Worm (Caenorhabditis elegans) whole organism, L4 larva: ENCODE measurements around the gene txt-10.

Source experiments
- F10B5.3 ChIP-seq: sonication (generic microtip); optimal IDR thresholded peaks from 2 replicates; lab custom pipeline; 2016; ENCODE audit warnings: mild to moderate bottlenecking, missing genetic modification characterization, missing compliant biosample characterization
- F37D6.2 ChIP-seq: sonication (generic microtip); optimal IDR thresholded peaks from 2 replicates; lab custom pipeline; 2016; ENCODE audit warnings: mild to moderate bottlenecking, missing genetic modification characterization, missing compliant biosample characterization
- R02D3.7 ChIP-seq: fragments of 150-350 bp; sonication (generic microtip); optimal IDR thresholded peaks from 3 replicates; lab custom pipeline; 2014; ENCODE audit warnings: missing biosample characterization, missing genetic modification characterization
- T20F7.1 ChIP-seq: fragments of 200-800 bp; sonication (Bioruptor generic); optimal IDR thresholded peaks from 2 replicates; lab custom pipeline; 2018; ENCODE audit warnings: mild to moderate bottlenecking, missing genetic modification characterization, missing compliant biosample characterization
- T26A8.4 ChIP-seq: fragments of 200-800 bp; sonication (Bioruptor generic); IDR thresholded peaks from 2 replicates; pipeline ENCODE4 v1.3.6; 2022; ENCODE audit warnings: missing genetic modification characterization, missing compliant biosample characterization
- Y48G9A.11 ChIP-seq: fragments of 200-800 bp; sonication (Bioruptor generic); IDR thresholded peaks from 2 replicates; pipeline ENCODE4 v1.3.6; 2022; ENCODE audit warnings: missing genetic modification reagents, missing genetic modification characterization, missing compliant biosample characterization
- Y75B8A.6 ChIP-seq: fragments of 200-800 bp; sonication (Bioruptor generic); IDR thresholded peaks from 2 replicates; pipeline ENCODE4 v1.3.6; 2022; ENCODE audit warnings: missing genetic modification reagents, missing genetic modification characterization, missing compliant biosample characterization
- aha-1 ChIP-seq: fragments of 150-350 bp; peaks from one replicate; lab custom pipeline; 2014; ENCODE audit warnings: missing biosample characterization, missing genetic modification characterization
- ama-1 ChIP-seq: fragments of 150-350 bp; optimal IDR thresholded peaks from 2 replicates; lab custom pipeline; 2014; ENCODE audit warnings: inconsistent platforms, mixed read lengths
- attf-4 ChIP-seq: sonication (generic microtip); optimal IDR thresholded peaks from 3 replicates; lab custom pipeline; 2017; ENCODE audit warnings: missing biosample characterization, missing genetic modification characterization
- ceh-20 ChIP-seq: fragments of 200-800 bp; sonication (Bioruptor generic); IDR thresholded peaks from 2 replicates; pipeline ENCODE4 v1.3.6; 2022; ENCODE audit warnings: missing genetic modification reagents, missing genetic modification characterization, missing compliant biosample characterization
- ceh-28 ChIP-seq: fragments of 150-350 bp; optimal IDR thresholded peaks from 2 replicates; lab custom pipeline; 2014; ENCODE audit warnings: missing biosample characterization, missing genetic modification reagents, missing genetic modification characterization
- ceh-82 ChIP-seq: sonication (generic microtip); optimal IDR thresholded peaks from 2 replicates; lab custom pipeline; 2017; ENCODE audit warnings: missing biosample characterization, missing genetic modification characterization
- daf-12 ChIP-seq: fragments of 150-350 bp; optimal IDR thresholded peaks from 2 replicates; lab custom pipeline; 2014; ENCODE audit warnings: missing biosample characterization, missing genetic modification reagents, missing genetic modification characterization
- dmd-6 ChIP-seq: fragments of 200-800 bp; sonication (Bioruptor generic); IDR thresholded peaks from 2 replicates; pipeline ENCODE4 v1.3.6; 2022; ENCODE audit warnings: missing genetic modification reagents, missing genetic modification characterization, missing compliant biosample characterization
- dmd-8 ChIP-seq: fragments of 200-800 bp; sonication (Bioruptor generic); IDR thresholded peaks from 2 replicates; pipeline ENCODE4 v1.3.6; 2022; ENCODE audit warnings: missing genetic modification characterization, missing compliant biosample characterization
- dpl-1 ChIP-seq: fragments of 150-350 bp; optimal IDR thresholded peaks from 2 replicates; lab custom pipeline; 2014; ENCODE audit warnings: missing biosample characterization, missing genetic modification reagents, missing genetic modification characterization
- dve-1 ChIP-seq: sonication (generic microtip); optimal IDR thresholded peaks from 2 replicates; lab custom pipeline; 2017; ENCODE audit warnings: antibody characterized with exemption, mild to moderate bottlenecking, missing genetic modification characterization, missing compliant biosample characterization; ENCODE audit not compliant: insufficient read depth
- egl-43 ChIP-seq: fragments of 200-800 bp; sonication (Bioruptor generic); IDR thresholded peaks from 2 replicates; pipeline ENCODE4 v1.3.6; 2022; ENCODE audit warnings: missing genetic modification reagents, missing genetic modification characterization, missing compliant biosample characterization
- hif-1 ChIP-seq, 2 experiments: sonication (generic microtip); optimal IDR thresholded peaks; 2 replicates each; lab custom pipeline; 2016 to 2017; ENCODE audit warnings: missing compliant biosample characterization in 2 of 2, missing genetic modification characterization in 2 of 2, missing genetic modification reagents in 2 of 2, missing genotype in 2 of 2, mild to moderate bottlenecking in 1 of 2
- hlh-11 ChIP-seq: fragments of 200-800 bp; sonication (Bioruptor generic); optimal IDR thresholded peaks from 2 replicates; lab custom pipeline; 2018; ENCODE audit warnings: mild to moderate bottlenecking, missing genetic modification characterization, missing compliant biosample characterization
- hlh-30 ChIP-seq: sonication (generic microtip); optimal IDR thresholded peaks from 2 replicates; lab custom pipeline; 2017; ENCODE audit warnings: antibody characterized with exemption, mild to moderate bottlenecking, missing genetic modification characterization, missing compliant biosample characterization; ENCODE audit not compliant: insufficient read depth
- hmg-1.1 ChIP-seq: fragments of 200-800 bp; sonication (Bioruptor generic); IDR thresholded peaks from 2 replicates; pipeline ENCODE4 v1.3.6; 2022; ENCODE audit warnings: missing genetic modification reagents, missing genetic modification characterization, missing compliant biosample characterization
- jun-1 ChIP-seq: fragments of 150-350 bp; optimal IDR thresholded peaks from 2 replicates; lab custom pipeline; 2014; ENCODE audit warnings: missing biosample characterization, missing genetic modification reagents, missing genetic modification characterization
- lin-1 ChIP-seq: fragments of 200-800 bp; sonication (Bioruptor generic); IDR thresholded peaks from 2 replicates; pipeline ENCODE4 v1.3.6; 2022; ENCODE audit warnings: missing genetic modification reagents, missing genetic modification characterization, missing compliant biosample characterization
- lin-29 ChIP-seq: fragments of 200-800 bp; sonication (Bioruptor generic); IDR thresholded peaks from 2 replicates; pipeline ENCODE4 v1.3.6; 2022; ENCODE audit warnings: missing genetic modification reagents, missing genetic modification characterization, missing compliant biosample characterization
- lin-38 ChIP-seq: fragments of 200-800 bp; sonication (Bioruptor generic); IDR thresholded peaks from 2 replicates; pipeline ENCODE4 v1.3.6; 2022; ENCODE audit warnings: missing genetic modification reagents, missing genetic modification characterization, missing compliant biosample characterization
- lir-3 ChIP-seq: sonication (generic microtip); optimal IDR thresholded peaks from 2 replicates; lab custom pipeline; 2016; ENCODE audit warnings: mild to moderate bottlenecking, missing genetic modification characterization, missing compliant biosample characterization
- lsy-2 ChIP-seq, 2 experiments: fragments of 150-350 bp in 1 of 2; sonication (generic microtip) in 1 of 2; optimal IDR thresholded peaks; 2 replicates each; lab custom pipeline; 2014 to 2017; ENCODE audit warnings: missing biosample characterization in 2 of 2, missing genetic modification characterization in 2 of 2
- madf-9 ChIP-seq: fragments of 200-800 bp; sonication (Bioruptor generic); conservative IDR thresholded peaks from 2 replicates; pipeline ENCODE4 v1.3.6; 2022; ENCODE audit warnings: missing genetic modification reagents, missing genetic modification characterization, missing compliant biosample characterization
- mdl-1 ChIP-seq, 2 experiments: fragments of 150-350 bp in 1 of 2; sonication (generic microtip) in 1 of 2; optimal IDR thresholded peaks; 2 replicates each; lab custom pipeline; 2014 to 2017; ENCODE audit warnings: missing biosample characterization in 2 of 2, missing genetic modification characterization in 2 of 2
- mes-2 ChIP-seq: sonication (generic microtip); optimal IDR thresholded peaks from 2 replicates; lab custom pipeline; 2016; ENCODE audit warnings: missing genotype, mild to moderate bottlenecking, missing genetic modification characterization, missing compliant biosample characterization; ENCODE audit not compliant: poor library complexity, severe bottlenecking
- nhr-102 ChIP-seq: sonication (generic microtip); optimal IDR thresholded peaks from 2 replicates; lab custom pipeline; 2016; ENCODE audit warnings: mild to moderate bottlenecking, missing genetic modification characterization, moderate library complexity, missing compliant biosample characterization
- nhr-25 ChIP-seq: sonication (generic microtip); optimal IDR thresholded peaks from 2 replicates; lab custom pipeline; 2017; ENCODE audit warnings: missing genetic modification characterization, mild to moderate bottlenecking, missing compliant biosample characterization, antibody characterized with exemption, moderate library complexity, borderline replicate concordance; ENCODE audit not compliant: insufficient read depth
- nhr-28 ChIP-seq: fragments of 150-350 bp; optimal IDR thresholded peaks from 2 replicates; lab custom pipeline; 2014; ENCODE audit warnings: missing biosample characterization, missing genetic modification characterization
- nhr-41 ChIP-seq: fragments of 200-800 bp; sonication (Bioruptor generic); IDR thresholded peaks from 2 replicates; pipeline ENCODE4 v1.3.6; 2022; ENCODE audit warnings: missing genetic modification reagents, missing genetic modification characterization, missing compliant biosample characterization
- nhr-42 ChIP-seq: fragments of 200-800 bp; sonication (Bioruptor generic); IDR thresholded peaks from 2 replicates; pipeline ENCODE4 v1.3.6; 2022; ENCODE audit warnings: missing genetic modification characterization, missing compliant biosample characterization
- nhr-76 ChIP-seq: fragments of 150-350 bp; optimal IDR thresholded peaks from 2 replicates; lab custom pipeline; 2014; ENCODE audit warnings: missing biosample characterization, missing genetic modification characterization
- nhr-77 ChIP-seq: fragments of 150-350 bp; optimal IDR thresholded peaks from 2 replicates; lab custom pipeline; 2014; ENCODE audit warnings: missing biosample characterization, missing genetic modification characterization
- pqm-1 ChIP-seq: sonication (generic microtip); optimal IDR thresholded peaks from 2 replicates; lab custom pipeline; 2017; ENCODE audit warnings: missing biosample characterization, missing genetic modification characterization
- rbr-2 ChIP-seq: sonication (generic microtip); optimal IDR thresholded peaks from 2 replicates; lab custom pipeline; 2016; ENCODE audit warnings: missing genotype, missing genetic modification characterization, missing compliant biosample characterization
- saeg-2 ChIP-seq: fragments of 200-800 bp; sonication (Bioruptor generic); IDR thresholded peaks from 2 replicates; pipeline ENCODE4 v1.3.6; 2022; ENCODE audit warnings: missing genetic modification reagents, missing genetic modification characterization, missing compliant biosample characterization
- set-16 ChIP-seq: fragments of 200-800 bp; sonication (Bioruptor generic); IDR thresholded peaks from 2 replicates; pipeline ENCODE4 v1.3.6; 2022; ENCODE audit warnings: missing genetic modification reagents, missing genetic modification characterization, missing compliant biosample characterization
- snpc-4 ChIP-seq: fragments of 150-350 bp; optimal IDR thresholded peaks from 2 replicates; lab custom pipeline; 2014; ENCODE audit warnings: missing biosample characterization, missing genetic modification characterization
- tag-97 ChIP-seq: fragments of 200-800 bp; sonication (Bioruptor generic); IDR thresholded peaks from 2 replicates; pipeline ENCODE4 v1.3.6; 2022; ENCODE audit warnings: missing genetic modification characterization, missing compliant biosample characterization
- unc-62 ChIP-seq, 3 experiments: fragments of 150-350 bp in 1 of 3; sonication (generic microtip); optimal IDR thresholded peaks in 2 of 3; peaks in 1 of 3; 1 replicate in 1 of 3; 2 replicates in 2 of 3; lab custom pipeline; 2014 to 2017; ENCODE audit warnings: missing biosample characterization in 3 of 3, missing genetic modification characterization in 3 of 3, missing genetic modification reagents in 3 of 3, missing genotype in 1 of 3
- vab-7 ChIP-seq: fragments of 200-800 bp; sonication (Bioruptor generic); IDR thresholded peaks from 2 replicates; pipeline ENCODE4 v1.3.6; 2022; ENCODE audit warnings: missing genetic modification reagents, missing genetic modification characterization, missing compliant biosample characterization
- zag-1 ChIP-seq: fragments of 150-350 bp; optimal IDR thresholded peaks from 2 replicates; lab custom pipeline; 2014; ENCODE audit warnings: missing biosample characterization, missing genetic modification characterization
- zfp-3 ChIP-seq: fragments of 200-800 bp; sonication (Bioruptor generic); conservative IDR thresholded peaks from 2 replicates; pipeline ENCODE4 v1.3.6; 2022; ENCODE audit warnings: missing genetic modification reagents, missing genetic modification characterization, missing compliant biosample characterization
- ztf-11 ChIP-seq: fragments of 150-350 bp; optimal IDR thresholded peaks from 2 replicates; lab custom pipeline; 2014; ENCODE audit warnings: missing biosample characterization, missing genetic modification characterization

txt-10 gene

DNA sequence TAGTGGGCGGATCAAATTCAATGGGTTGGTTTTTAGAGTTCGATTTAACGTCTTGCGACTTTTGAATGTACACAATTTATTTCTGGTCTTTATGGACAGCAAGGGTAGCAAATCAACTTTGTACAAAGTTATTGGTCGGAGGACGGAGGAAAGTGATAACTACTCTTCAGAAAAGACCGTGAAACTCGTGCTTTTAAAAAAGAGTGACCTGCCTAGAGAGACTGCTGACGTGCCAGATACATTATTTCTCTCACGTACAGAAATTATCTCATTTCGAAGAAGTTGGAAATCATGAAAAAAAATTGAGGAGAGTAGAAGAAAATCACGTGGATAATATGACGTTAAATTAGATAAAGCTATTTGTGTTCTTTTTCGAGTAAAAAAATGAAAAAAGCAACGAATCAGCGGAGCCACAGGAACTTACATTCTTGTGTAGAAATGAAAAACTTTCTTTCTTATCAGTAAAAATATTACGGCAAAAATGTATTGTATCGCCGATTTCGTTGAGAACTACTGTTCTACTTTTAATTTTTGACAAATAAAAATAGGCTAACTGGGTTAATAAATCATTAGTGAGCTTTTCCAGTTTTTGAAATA is 3.6 kb upstream of the txt-10 start, which contains the start of gene ppm-1.A:
Gene ppm-1.A, minus strand, starts transcription at position 294 of the 597 bp plus-strand sequence.
- TF ChIP-seq nhr-77 (tag; lab: Kevin White, UChicago) (peak; percentile 54), unc-62 (GFP tag; optimal IDR thresholded peaks at IDR 0.05 in 1 of 2; lab: Kevin White, UChicago) (peak in 1 of 2 experiments; percentile 93), unc-62 (tag; optimal IDR thresholded peaks at IDR 0.05; lab: Kevin White, UChicago) (no peak), daf-12 (tag; lab: Kevin White, UChicago) (no peak), aha-1 (tag; lab: Kevin White, UChicago) (no peak), snpc-4 (tag; lab: Kevin White, UChicago) (no peak), nhr-41 (no peak), F10B5.3 (no peak), dmd-8 (no peak), T20F7.1 (GFP tag; lab: Kevin White, UChicago) (no peak), lin-1 (GFP tag; lab: Robert Waterston, UW) (no peak), madf-9 (GFP tag; lab: Robert Waterston, UW) (no peak), mes-2 (tag; lab: Kevin White, UChicago) (no peak), jun-1 (no peak), dmd-6 (GFP tag; lab: Robert Waterston, UW) (peak; percentile 46), zfp-3 (GFP tag; lab: Robert Waterston, UW) (no peak), ceh-28 (tag; lab: Kevin White, UChicago) (no peak), hif-1 (tag; optimal IDR thresholded peaks at IDR 0.05; lab: Kevin White, UChicago) (peak in 1 of 2 experiments; percentile 63), nhr-76 (tag; lab: Kevin White, UChicago) (no peak), nhr-102 (tag; lab: Kevin White, UChicago) (no peak), Y75B8A.6 (GFP tag; lab: Robert Waterston, UW) (no peak), saeg-2 (GFP tag; lab: Robert Waterston, UW) (no peak), lin-29 (GFP tag; lab: Robert Waterston, UW) (no peak), nhr-25 (tag; lab: Kevin White, UChicago) (no peak), vab-7 (GFP tag; lab: Robert Waterston, UW) (no peak), attf-4 (tag; lab: Kevin White, UChicago) (no peak), dve-1 (tag; lab: Kevin White, UChicago) (peak; percentile 30), zag-1 (tag; lab: Kevin White, UChicago) (no peak), lsy-2 (tag; optimal IDR thresholded peaks at IDR 0.05; lab: Kevin White, UChicago) (peak in 1 of 2 experiments; percentile 21), mdl-1 (tag; optimal IDR thresholded peaks at IDR 0.05; lab: Kevin White, UChicago) (no peak), set-16 (GFP tag; lab: Robert Waterston, UW) (no peak), F37D6.2 (no peak), nhr-28 (tag; lab: Kevin White, UChicago) (peak; percentile 64), R02D3.7 (tag; lab: Kevin White, UChicago) (no peak), hlh-30 (tag; lab: Kevin White, UChicago) (peak; percentile 82), ceh-20 (GFP tag; lab: Robert Waterston, UW) (peak; percentile 20; the same call in 1 of the 2 replicates), tag-97 (GFP tag; lab: Robert Waterston, UW) (no peak), ama-1 (peak; percentile 18), hlh-11 (tag; lab: Kevin White, UChicago) (peak; percentile 35), nhr-42 (GFP tag; lab: Robert Waterston, UW) (no peak)

DNA sequence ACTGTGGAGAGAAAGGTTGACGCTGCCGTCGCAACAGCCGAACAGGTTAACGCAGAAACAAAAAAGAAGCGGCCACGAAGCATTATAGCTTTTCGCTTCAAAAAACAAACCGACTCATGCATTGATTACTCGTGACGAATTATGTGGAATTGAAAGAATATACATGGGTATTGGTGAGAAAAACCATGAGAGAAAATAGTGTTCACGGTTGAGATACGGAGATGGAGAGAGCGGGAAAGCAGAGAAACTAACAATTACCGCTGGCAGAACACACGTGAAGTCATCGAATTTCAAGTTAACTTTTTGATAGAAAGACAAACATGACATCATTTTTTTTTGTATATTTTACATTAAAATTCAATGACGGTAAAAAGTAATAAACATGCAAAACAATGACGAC is 2.7 kb upstream of the txt-10 start:
- no peak for TF ChIP-seq lir-3 (tag; lab: Kevin White, UChicago)
- 0 out of 2 replicates have a peak, but pooled peaks have one; percentile 18 for TF ChIP-seq hmg-1.1 (GFP tag; lab: Robert Waterston, UW)
- TF ChIP-seq egl-43 = 0 out of 2 replicates have a peak, but pooled peaks have one; percentile 26
- TF ChIP-seq pqm-1 = peak; percentile 2
- no peak for TF ChIP-seq rbr-2 (tag; lab: Kevin White, UChicago)
- TF ChIP-seq T26A8.4 = no peak
- peak; percentile 1 for TF ChIP-seq dpl-1
- peak in 1 of 2 experiments; percentile 71 for TF ChIP-seq mdl-1 (tag; optimal IDR thresholded peaks at IDR 0.05; lab: Kevin White, UChicago)
- no peak for TF ChIP-seq set-16 (GFP tag; lab: Robert Waterston, UW)
- TF ChIP-seq ceh-82 = no peak
- no peak for TF ChIP-seq Y48G9A.11 (GFP tag; lab: Robert Waterston, UW)
- TF ChIP-seq T20F7.1 (GFP tag; lab: Kevin White, UChicago) = peak; percentile 8
- no peak for TF ChIP-seq lin-29 (GFP tag; lab: Robert Waterston, UW)
- peak; percentile 29 for TF ChIP-seq lin-38
- TF ChIP-seq ztf-11 = no peak
